Fruit fly (Drosophila melanogaster): ENCODE measurements around the gene dnc.

- TF ChIP-seq CG33017 (tag; optimal IDR thresholded peaks at IDR 0.05) (no peak), kay (GFP tag; ENCODE audit: borderline replicate concordance) (no peak), Hr96 (GFP tag; optimal IDR thresholded peaks at IDR 0.05) (no peak), CG11617 (GFP tag; optimal IDR thresholded peaks at IDR 0.05) (no peak), CG14711 (tag; optimal IDR thresholded peaks at IDR 0.05) (no peak)
Observed at dm6 chrX:3135620-3136019, 40.6 kb upstream of the dnc start.

Data from whole organism, adult.